Worm (Caenorhabditis elegans): ENCODE measurements around the gene bris-1.

ce11 chrIV:3854606-3855005, 35.5 kb upstream of the bris-1 start:
- no peak for TF ChIP-seq lin-39 (tag; optimal IDR thresholded peaks at IDR 0.05)
- TF ChIP-seq unc-62 (GFP tag; optimal IDR thresholded peaks at IDR 0.05): no peak
- TF ChIP-seq pha-4 (tag; optimal IDR thresholded peaks at IDR 0.05): no peak
